Worm (Caenorhabditis elegans) whole organism, early embryonic: Measurements from ENCODE around the gene cwn-2.

Experiments
- B0310.2 ChIP-seq: sonication (generic microtip); optimal IDR thresholded peaks from 2 replicates; lab custom pipeline; 2016; ENCODE audit warnings: mild to moderate bottlenecking, missing genetic modification characterization, missing compliant biosample characterization
- F13C5.2 ChIP-seq: sonication (generic microtip); optimal IDR thresholded peaks from 2 replicates; lab custom pipeline; 2017; ENCODE audit warnings: mild to moderate bottlenecking, missing genetic modification characterization, inconsistent platforms, missing compliant biosample characterization
- ama-1 ChIP-seq: fragments of 150-350 bp; optimal IDR thresholded peaks from 2 replicates; lab custom pipeline; 2014
- flt-1 ChIP-seq: fragments of 200-800 bp; sonication (Bioruptor generic); IDR thresholded peaks from 2 replicates; pipeline ENCODE4 v1.3.6; 2022; ENCODE audit warnings: missing genetic modification characterization, missing compliant biosample characterization
- hmbx-1 ChIP-seq: sonication (generic microtip); optimal IDR thresholded peaks from 2 replicates; lab custom pipeline; 2016; ENCODE audit warnings: mild to moderate bottlenecking, missing genetic modification characterization, missing compliant biosample characterization
- hmg-4 ChIP-seq: fragments of 200-800 bp; sonication (Bioruptor generic); optimal IDR thresholded peaks from 2 replicates; lab custom pipeline; 2018; ENCODE audit warnings: mild to moderate bottlenecking, missing genetic modification characterization, missing compliant biosample characterization
- tra-4 ChIP-seq: sonication (generic microtip); optimal IDR thresholded peaks from 2 replicates; lab custom pipeline; 2017; ENCODE audit warnings: missing genetic modification characterization, missing compliant biosample characterization

DNA sequence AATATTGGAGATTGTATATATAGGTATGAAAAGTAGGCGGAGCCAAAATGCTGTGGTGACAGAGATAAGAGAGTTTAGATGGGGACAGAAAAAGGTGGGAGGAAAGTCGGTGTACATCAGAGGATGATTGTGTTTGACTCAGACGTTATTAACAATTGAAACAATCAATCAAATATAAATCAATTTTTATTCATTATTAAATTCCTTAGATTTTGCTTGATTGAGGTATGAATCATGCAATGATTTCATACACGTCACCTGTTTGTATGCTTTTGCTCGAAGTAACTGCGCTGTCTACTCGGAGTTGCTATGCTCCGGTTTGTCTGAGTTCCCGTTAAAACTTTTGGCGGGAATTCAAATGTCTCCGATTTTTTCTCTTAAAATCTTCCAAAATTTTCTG lies 47.5 kb downstream of the cwn-2 start, which contains the start of gene C04G2.10:
- no peak for TF ChIP-seq flt-1
- no peak for TF ChIP-seq ama-1
- no peak for TF ChIP-seq B0310.2 (tag; lab: Kevin White, UChicago)
- no peak for TF ChIP-seq F13C5.2 (tag; lab: Kevin White, UChicago)
- no peak for TF ChIP-seq hmbx-1 (tag; lab: Kevin White, UChicago)
- TF ChIP-seq hmg-4 (GFP tag; lab: Kevin White, UChicago) = no peak
- no peak for TF ChIP-seq tra-4 (tag; lab: Kevin White, UChicago)
